Worm (Caenorhabditis elegans): Measurements from ENCODE around the gene der-2.

The der-2 gene

DNA sequence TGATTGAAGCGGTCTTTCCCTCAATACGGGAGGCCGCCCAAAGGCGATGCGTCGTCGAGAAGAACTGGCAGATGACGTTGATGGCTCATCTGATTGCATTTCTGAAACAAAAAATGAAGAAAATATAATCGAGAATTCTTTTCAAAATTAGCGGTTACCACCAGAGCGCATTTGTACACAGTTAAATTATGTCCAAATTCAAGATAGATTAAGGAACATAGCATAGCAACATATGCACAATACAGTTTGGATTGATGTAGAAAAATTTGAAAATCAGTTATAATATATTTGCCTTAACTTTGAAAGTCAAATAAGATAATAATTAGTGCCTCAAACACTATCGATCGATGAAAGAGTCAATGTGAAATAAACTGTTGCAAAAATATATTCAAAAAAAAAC lies 6.8 kb upstream of the der-2 start, which contains the start of gene R151.8:
TSS of gene R151.8 (minus strand) at position 101 of the 400 bp plus-strand sequence.
- no peak for TF ChIP-seq tbx-9 (tag; optimal IDR thresholded peaks at IDR 0.05; ENCODE audit: borderline replicate concordance)
- no peak for TF ChIP-seq C17E4.6 (GFP tag; IDR thresholded peaks at IDR 0.05)
- no peak for TF ChIP-seq bed-2 (GFP tag; IDR thresholded peaks at IDR 0.05)
- TF ChIP-seq Y53F4B.3 (GFP tag; IDR thresholded peaks at IDR 0.05): no peak
- TF ChIP-seq dpl-1 (GFP tag; optimal IDR thresholded peaks at IDR 0.05): no peak

DNA sequence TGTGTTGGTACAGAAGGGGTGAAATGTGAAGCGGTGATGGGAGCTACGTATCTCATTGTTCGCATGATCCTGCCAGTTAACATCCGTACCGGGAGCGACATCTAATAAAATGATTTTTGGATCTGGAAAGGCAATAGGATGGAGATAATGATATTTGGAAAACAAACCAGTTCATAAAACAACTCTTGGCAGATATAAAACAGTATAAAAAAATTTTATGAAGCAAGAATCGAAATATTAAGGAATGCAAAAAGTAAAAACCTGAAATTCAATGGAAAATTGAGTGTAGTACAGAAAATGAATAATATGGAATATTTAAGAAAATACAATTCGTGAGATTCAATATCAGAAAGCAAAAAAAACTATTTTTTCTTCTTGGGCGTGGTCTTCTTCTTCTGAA lies 3.7 kb upstream of the der-2 start, which contains the start of gene hsp-75:
TSS of gene hsp-75 (minus strand) at position 101 of the 400 bp plus-strand sequence.
- TF ChIP-seq mcd-1 (GFP tag; IDR thresholded peaks at IDR 0.05) (no peak), T26A5.8 (tag; optimal IDR thresholded peaks at IDR 0.05) (no peak), sea-2 (GFP tag; IDR thresholded peaks at IDR 0.05) (no peak), rpc-1 (optimal IDR thresholded peaks at IDR 0.05) (no peak), rpc-1 (tag; optimal IDR thresholded peaks at IDR 0.05) (no peak), rec-8 (tag; optimal IDR thresholded peaks at IDR 0.05) (no peak), atf-7 (tag; optimal IDR thresholded peaks at IDR 0.05) (no peak), F22D6.2 (tag; optimal IDR thresholded peaks at IDR 0.05) (no peak), tbx-9 (tag; optimal IDR thresholded peaks at IDR 0.05; ENCODE audit: borderline replicate concordance) (no peak), cebp-1 (GFP tag; IDR thresholded peaks at IDR 0.05) (no peak), cebp-1 (tag; optimal IDR thresholded peaks at IDR 0.05) (no peak), C06A6.2 (GFP tag; conservative IDR thresholded peaks at IDR 0.05) (no peak), Y95B8A.8 (GFP tag; IDR thresholded peaks at IDR 0.05) (no peak), attf-6 (GFP tag; IDR thresholded peaks at IDR 0.05) (no peak), pbrm-1 (GFP tag; IDR thresholded peaks at IDR 0.05) (no peak), bed-2 (GFP tag; IDR thresholded peaks at IDR 0.05) (no peak)

DNA sequence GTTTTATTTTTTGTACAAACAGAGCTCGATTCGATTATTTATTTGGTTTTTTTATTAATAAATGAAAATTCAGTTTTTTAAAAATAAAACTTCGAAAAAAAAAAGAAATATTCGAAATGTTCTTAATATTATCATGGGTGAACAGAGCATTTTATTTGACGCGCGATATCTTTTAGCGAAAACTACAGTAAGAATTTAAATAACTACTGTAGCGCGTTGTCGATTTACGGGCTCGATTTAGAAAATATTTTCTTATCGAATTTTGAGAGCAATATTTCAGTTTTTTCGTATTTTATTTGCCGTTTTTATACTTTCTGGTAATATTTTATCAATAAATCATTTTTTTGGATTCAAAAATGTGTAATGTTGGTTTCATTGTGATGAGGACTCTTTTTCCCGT lies 1.8 kb downstream of the der-2 start:
- TF ChIP-seq nfyb-1 (GFP tag; IDR thresholded peaks at IDR 0.05) (no peak), ama-1 (optimal IDR thresholded peaks at IDR 0.05) (no peak), ama-1 (GFP tag; optimal IDR thresholded peaks at IDR 0.05) (no peak), nfya-2 (GFP tag; IDR thresholded peaks at IDR 0.05) (no peak), hsf-1 (GFP tag; IDR thresholded peaks at IDR 0.05) (no peak), mel-28 (tag; optimal IDR thresholded peaks at IDR 0.05; ENCODE audit: borderline replicate concordance) (no peak), him-1 (tag; optimal IDR thresholded peaks at IDR 0.05) (peak; percentile 77), madf-6 (GFP tag; IDR thresholded peaks at IDR 0.05) (peak; percentile 55), Y53F4B.3 (GFP tag; IDR thresholded peaks at IDR 0.05) (no peak), Y95B8A.8 (GFP tag; IDR thresholded peaks at IDR 0.05) (no peak), nhr-120 (GFP tag; IDR thresholded peaks at IDR 0.05) (no peak), F10E7.11 (tag; optimal IDR thresholded peaks at IDR 0.05) (no peak), ceh-100 (GFP tag; IDR thresholded peaks at IDR 0.05) (no peak), Y79H2A.3 (GFP tag; conservative IDR thresholded peaks at IDR 0.05) (no peak), ztf-25 (GFP tag; IDR thresholded peaks at IDR 0.05) (no peak), tbp1 (GFP tag; optimal IDR thresholded peaks at IDR 0.05) (no peak), Y56A3A.18 (GFP tag; IDR thresholded peaks at IDR 0.05) (0 out of 2 replicates have a peak, but pooled peaks have one; percentile 37), ceh-91 (GFP tag; IDR thresholded peaks at IDR 0.05) (peak; percentile 53; the same call in 1 of the 2 replicates), egrh-3 (GFP tag; IDR thresholded peaks at IDR 0.05) (no peak), somi-1 (GFP tag; optimal IDR thresholded peaks at IDR 0.05) (no peak), madf-3 (GFP tag; IDR thresholded peaks at IDR 0.05) (no peak), xnd-1 (tag; optimal IDR thresholded peaks at IDR 0.05) (peak; percentile 35), Y53G8AR.9 (GFP tag; conservative IDR thresholded peaks at IDR 0.05) (no peak), lin-26 (GFP tag; IDR thresholded peaks at IDR 0.05) (no peak), B0261.1 (tag; optimal IDR thresholded peaks at IDR 0.05) (no peak), lsl-1 (GFP tag; optimal IDR thresholded peaks at IDR 0.05) (peak; percentile 90), sdz-38 (tag; optimal IDR thresholded peaks at IDR 0.05) (no peak), egl-18 (GFP tag; IDR thresholded peaks at IDR 0.05) (no peak), hrde-1 (tag; optimal IDR thresholded peaks at IDR 0.05; ENCODE audit: borderline replicate concordance) (no peak), fkh-3 (tag; optimal IDR thresholded peaks at IDR 0.05) (no peak), snpc-3.4 (tag; optimal IDR thresholded peaks at IDR 0.05) (peak; percentile 22)
